Worm (Caenorhabditis elegans) whole organism, L3 larva: Measurements from ENCODE around the gene egl-4.
A peak's percentile ranks its signal among the peaks of the same experiment; 100 is the strongest.

Experiments used
- R02D3.7 ChIP-seq: fragments of 150-350 bp; optimal IDR thresholded peaks from 2 replicates; lab custom pipeline; 2014; ENCODE audit warnings: missing biosample characterization, missing genetic modification characterization
- ZK546.5 ChIP-seq: sonication (generic microtip); optimal IDR thresholded peaks from 2 replicates; lab custom pipeline; 2017; ENCODE audit warnings: missing biosample characterization, missing genetic modification characterization
- aly-2 ChIP-seq: fragments of 150-350 bp; optimal IDR thresholded peaks from 2 replicates; lab custom pipeline; 2014; ENCODE audit warnings: missing biosample characterization, missing genetic modification characterization
- ama-1 ChIP-seq: fragments of 150-350 bp; optimal IDR thresholded peaks from 2 replicates; lab custom pipeline; 2018
- ceh-16 ChIP-seq: sonication (generic microtip); optimal IDR thresholded peaks from 2 replicates; lab custom pipeline; 2017; ENCODE audit warnings: missing biosample characterization, missing genetic modification characterization
- ceh-9 ChIP-seq: sonication (generic microtip); optimal IDR thresholded peaks from 2 replicates; lab custom pipeline; 2018; ENCODE audit warnings: missing biosample characterization, missing genetic modification characterization
- daf-12 ChIP-seq: fragments of 150-350 bp; optimal IDR thresholded peaks from 2 replicates; lab custom pipeline; 2014; ENCODE audit warnings: missing biosample characterization, missing genetic modification reagents, missing genetic modification characterization
- egl-27 ChIP-seq: sonication (generic microtip); optimal IDR thresholded peaks from 4 replicates; lab custom pipeline; 2017; ENCODE audit warnings: missing biosample characterization, missing genetic modification reagents, missing genetic modification characterization
- egl-5 ChIP-seq: fragments of 150-350 bp; optimal IDR thresholded peaks from 2 replicates; lab custom pipeline; 2017; ENCODE audit warnings: missing biosample characterization, missing genetic modification reagents, missing genetic modification characterization, inconsistent platforms
- elt-1 ChIP-seq: fragments of 150-350 bp; optimal IDR thresholded peaks from 2 replicates; lab custom pipeline; 2014; ENCODE audit warnings: missing biosample characterization, missing genetic modification characterization
- elt-2 ChIP-seq: sonication (generic microtip); optimal IDR thresholded peaks from 2 replicates; lab custom pipeline; 2016; ENCODE audit warnings: missing genetic modification reagents, mild to moderate bottlenecking, missing genetic modification characterization, missing compliant biosample characterization
- elt-3 ChIP-seq, 3 experiments: fragments of 150-350 bp in 1 of 3; sonication (generic microtip) in 2 of 3; optimal IDR thresholded peaks; 2 replicates in 2 of 3; 4 replicates in 1 of 3; lab custom pipeline; 2014 to 2017; ENCODE audit warnings: missing biosample characterization in 3 of 3, missing genetic modification characterization in 3 of 3
- eor-1 ChIP-seq, 2 experiments: fragments of 150-350 bp; optimal IDR thresholded peaks; 2 replicates each; lab custom pipeline; 2014 to 2018; ENCODE audit warnings: missing biosample characterization in 2 of 2, missing genetic modification characterization in 2 of 2
- fkh-10 ChIP-seq: sonication (generic microtip); optimal IDR thresholded peaks from 2 replicates; lab custom pipeline; 2017; ENCODE audit warnings: missing biosample characterization, missing genetic modification reagents, missing genetic modification characterization
- fkh-2 ChIP-seq: fragments of 150-350 bp; optimal IDR thresholded peaks from 2 replicates; lab custom pipeline; 2014; ENCODE audit warnings: missing biosample characterization, missing genetic modification reagents, missing genetic modification characterization
- fos-1 ChIP-seq: fragments of 150-350 bp; optimal IDR thresholded peaks from 2 replicates; lab custom pipeline; 2014; ENCODE audit warnings: missing biosample characterization, missing genetic modification characterization
- jun-1 ChIP-seq: fragments of 150-350 bp; optimal IDR thresholded peaks from 2 replicates; lab custom pipeline; 2014; ENCODE audit warnings: missing biosample characterization, missing genetic modification reagents, missing genetic modification characterization
- lin-15B ChIP-seq: fragments of 150-350 bp; optimal IDR thresholded peaks from 2 replicates; lab custom pipeline; 2014; ENCODE audit warnings: missing biosample characterization, missing genetic modification characterization
- lin-39 ChIP-seq: fragments of 150-350 bp; optimal IDR thresholded peaks from 2 replicates; lab custom pipeline; 2018; ENCODE audit warnings: missing biosample characterization, missing genetic modification reagents, missing genetic modification characterization
- lsy-12 ChIP-seq: sonication (generic microtip); optimal IDR thresholded peaks from 2 replicates; lab custom pipeline; 2016; ENCODE audit warnings: mild to moderate bottlenecking, missing genetic modification characterization, missing compliant biosample characterization
- mdl-1 ChIP-seq: fragments of 150-350 bp; optimal IDR thresholded peaks from 2 replicates; lab custom pipeline; 2014; ENCODE audit warnings: missing biosample characterization, missing genetic modification characterization
- mml-1 ChIP-seq: fragments of 150-350 bp; sonication (generic microtip); optimal IDR thresholded peaks from 3 replicates; lab custom pipeline; 2014; ENCODE audit warnings: missing biosample characterization, missing genetic modification characterization
- nfya-1 ChIP-seq: sonication (generic microtip); optimal IDR thresholded peaks from 2 replicates; lab custom pipeline; 2017; ENCODE audit warnings: missing genetic modification characterization, mild to moderate bottlenecking, missing compliant biosample characterization, antibody characterized with exemption, moderate library complexity; ENCODE audit not compliant: insufficient read depth
- nhr-11 ChIP-seq: fragments of 150-350 bp; optimal IDR thresholded peaks from 2 replicates; lab custom pipeline; 2014; ENCODE audit warnings: missing biosample characterization, missing genetic modification characterization
- nhr-12 ChIP-seq: fragments of 150-350 bp; optimal IDR thresholded peaks from 2 replicates; lab custom pipeline; 2014; ENCODE audit warnings: missing biosample characterization, missing genetic modification characterization
- nhr-23 ChIP-seq: fragments of 150-350 bp; optimal IDR thresholded peaks from 2 replicates; lab custom pipeline; 2014; ENCODE audit warnings: missing biosample characterization, missing genetic modification reagents, missing genetic modification characterization
- nhr-237 ChIP-seq: fragments of 150-350 bp; optimal IDR thresholded peaks from 2 replicates; lab custom pipeline; 2014; ENCODE audit warnings: missing biosample characterization, missing genetic modification characterization
- nhr-25 ChIP-seq: sonication (generic microtip); optimal IDR thresholded peaks from 2 replicates; lab custom pipeline; 2017; ENCODE audit warnings: missing biosample characterization, missing genetic modification characterization
- nhr-28 ChIP-seq: fragments of 150-350 bp; optimal IDR thresholded peaks from 2 replicates; lab custom pipeline; 2014; ENCODE audit warnings: missing biosample characterization, missing genetic modification characterization
- nhr-43 ChIP-seq: sonication (generic microtip); optimal IDR thresholded peaks from 2 replicates; lab custom pipeline; 2016; ENCODE audit warnings: mild to moderate bottlenecking, missing genetic modification characterization, missing compliant biosample characterization; ENCODE audit not compliant: poor library complexity, severe bottlenecking
- nhr-67 ChIP-seq: fragments of 150-350 bp; optimal IDR thresholded peaks from 2 replicates; lab custom pipeline; 2014; ENCODE audit warnings: missing biosample characterization, missing genetic modification characterization
- nhr-77 ChIP-seq: fragments of 150-350 bp; optimal IDR thresholded peaks from 2 replicates; lab custom pipeline; 2014; ENCODE audit warnings: missing biosample characterization, missing genetic modification characterization
- pha-4 ChIP-seq: fragments of 150-350 bp; optimal IDR thresholded peaks from 2 replicates; lab custom pipeline; 2014; ENCODE audit warnings: missing biosample characterization, missing genetic modification reagents, missing genetic modification characterization
- pqm-1 ChIP-seq: fragments of 150-350 bp; optimal IDR thresholded peaks from 2 replicates; lab custom pipeline; 2017; ENCODE audit warnings: missing biosample characterization, missing genetic modification characterization, inconsistent platforms
- sea-2 ChIP-seq: fragments of 150-350 bp; sonication (generic microtip); optimal IDR thresholded peaks from 4 replicates; lab custom pipeline; 2014; ENCODE audit warnings: missing biosample characterization, missing genetic modification reagents, missing genetic modification characterization
- skn-1 ChIP-seq: fragments of 150-350 bp; optimal IDR thresholded peaks from 2 replicates; lab custom pipeline; 2014; ENCODE audit warnings: missing biosample characterization, missing genetic modification characterization
- snpc-4 ChIP-seq: fragments of 150-350 bp; optimal IDR thresholded peaks from 2 replicates; lab custom pipeline; 2014; ENCODE audit warnings: missing biosample characterization, missing genetic modification characterization
- tbx-2 ChIP-seq: sonication (generic microtip); optimal IDR thresholded peaks from 2 replicates; lab custom pipeline; 2016; ENCODE audit warnings: mild to moderate bottlenecking, missing genetic modification characterization, missing compliant biosample characterization
- unc-39 ChIP-seq: sonication (generic microtip); optimal IDR thresholded peaks from 4 replicates; lab custom pipeline; 2017; ENCODE audit warnings: missing biosample characterization, missing genetic modification characterization
- unc-62 ChIP-seq: fragments of 150-350 bp; sonication (generic microtip); optimal IDR thresholded peaks from 4 replicates; lab custom pipeline; 2014; ENCODE audit warnings: missing biosample characterization, missing genetic modification reagents, missing genetic modification characterization
- zag-1 ChIP-seq: fragments of 150-350 bp; optimal IDR thresholded peaks from 2 replicates; lab custom pipeline; 2014; ENCODE audit warnings: missing biosample characterization, missing genetic modification characterization
- ztf-11 ChIP-seq: fragments of 150-350 bp; optimal IDR thresholded peaks from 2 replicates; lab custom pipeline; 2014; ENCODE audit warnings: missing biosample characterization, missing genetic modification characterization
- ztf-4 ChIP-seq: fragments of 150-350 bp; optimal IDR thresholded peaks from 2 replicates; lab custom pipeline; 2014; ENCODE audit warnings: missing biosample characterization, missing genetic modification characterization

Gene egl-4

DNA sequence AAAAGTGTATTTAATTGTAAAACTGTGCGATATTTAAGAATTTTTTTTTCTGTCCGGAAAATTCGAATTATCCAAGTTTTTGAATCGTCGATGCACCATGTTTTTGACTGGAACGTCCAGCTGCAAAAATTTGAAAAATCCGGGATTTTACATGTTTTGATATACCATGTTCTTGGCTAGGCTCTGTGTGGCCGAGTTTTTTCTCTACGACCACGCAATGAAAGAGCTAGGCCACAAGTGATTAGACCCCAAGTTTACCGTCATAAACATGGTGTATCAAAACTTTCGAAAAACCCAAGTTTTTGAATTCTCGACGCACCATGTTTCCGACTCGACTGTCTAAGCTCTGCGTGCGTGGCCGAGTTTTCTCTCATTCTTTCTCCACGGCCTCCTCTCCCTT is 3.2 kb upstream of the egl-4 start:
- TF ChIP-seq egl-5 (no peak), nhr-11 (tag; lab: Kevin White, UChicago) (no peak), zag-1 (no peak)
- TF ChIP-seq, all 47 proteins: peak for 0

DNA sequence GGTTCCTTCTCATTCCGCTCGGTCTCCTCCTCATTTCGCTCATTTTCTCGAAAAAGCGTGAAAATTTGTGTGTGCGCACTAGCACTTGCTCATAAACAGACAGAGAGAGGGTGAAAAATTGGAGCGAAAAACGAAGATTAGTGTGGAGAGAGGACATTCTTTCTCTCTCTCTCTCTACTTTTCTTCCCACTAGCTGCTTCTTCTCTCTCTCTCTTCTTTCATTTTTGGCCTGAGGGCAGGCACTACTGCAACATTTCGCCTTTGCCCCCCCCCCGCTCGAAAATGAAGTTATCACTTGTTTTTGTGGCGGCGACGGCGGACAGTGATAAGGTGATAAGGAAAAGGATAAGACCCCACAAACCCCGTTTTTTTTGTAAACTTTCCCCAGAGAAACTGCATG is 2.8 kb upstream of the egl-4 start:
- peak; percentile 32 for TF ChIP-seq pha-4 (tag; lab: Kevin White, UChicago)
- TF ChIP-seq elt-3 (tag; optimal IDR thresholded peaks at IDR 0.05; lab: Kevin White, UChicago) = no peak
- peak; percentile 54 for TF ChIP-seq nfya-1
- peak; percentile 14 for TF ChIP-seq lin-15B (tag; lab: Kevin White, UChicago)
- TF ChIP-seq nhr-12 (tag; lab: Kevin White, UChicago) = no peak
- TF ChIP-seq elt-2 (tag; lab: Kevin White, UChicago) = peak; percentile 94
- TF ChIP-seq pqm-1 = peak; percentile 69
- peak; percentile 35 for TF ChIP-seq lin-39 (tag; lab: Kevin White, UChicago)
- TF ChIP-seq, all 47 proteins: peak for 6

DNA sequence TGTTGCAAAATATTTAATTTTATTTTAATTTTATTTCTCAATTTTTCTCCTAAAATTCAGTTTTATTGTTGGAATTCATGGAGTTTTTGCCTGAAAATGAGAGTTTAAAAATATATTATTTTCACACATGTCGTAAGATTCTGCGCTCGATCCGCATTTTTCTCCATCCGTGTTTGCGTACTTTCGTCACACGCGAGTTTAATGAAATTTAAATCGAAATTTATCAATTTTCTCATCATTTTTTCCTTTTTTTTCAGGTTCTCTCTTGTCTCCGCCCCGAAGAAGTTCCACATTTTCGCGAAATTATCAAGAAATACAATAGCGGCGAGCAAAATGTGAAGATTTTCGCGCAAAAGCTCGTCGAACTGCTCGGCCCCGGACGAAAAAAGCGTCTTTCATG is 1.4 kb upstream of the egl-4 start:
- TF ChIP-seq nhr-11 (tag; lab: Kevin White, UChicago) = no peak
- no peak for TF ChIP-seq elt-1 (tag; lab: Kevin White, UChicago)
- no peak for TF ChIP-seq nhr-12 (tag; lab: Kevin White, UChicago)
- no peak for TF ChIP-seq nhr-23 (tag; lab: Kevin White, UChicago)
- no peak for TF ChIP-seq jun-1
- no peak for TF ChIP-seq unc-62
- no peak for TF ChIP-seq elt-2 (tag; lab: Kevin White, UChicago)
- TF ChIP-seq nhr-28 = no peak
- TF ChIP-seq, all 47 proteins: peak for 0

DNA sequence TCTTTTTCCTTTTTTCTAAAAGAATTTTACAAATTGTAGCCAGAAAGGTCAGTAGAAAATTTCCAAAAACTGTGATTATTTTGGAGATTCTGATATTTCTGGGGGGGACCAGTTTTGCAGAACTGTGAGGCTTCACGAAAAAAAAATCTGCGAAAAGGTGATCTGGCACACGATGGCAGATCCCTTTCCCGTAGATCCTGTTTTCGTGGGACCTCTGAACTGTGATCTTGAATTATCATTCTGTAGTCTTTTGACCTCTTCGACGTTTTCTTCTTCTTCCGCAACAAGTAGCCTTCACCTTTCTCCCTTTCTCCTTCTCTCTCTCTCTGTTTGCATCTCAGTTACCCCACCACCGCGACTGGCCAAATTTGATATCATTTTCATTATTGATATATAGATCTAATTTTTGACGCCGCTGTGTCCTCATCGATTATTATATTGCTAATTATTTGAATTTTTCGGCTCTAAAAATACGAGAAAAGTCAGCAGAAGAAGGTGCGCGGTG is 6.1 kb downstream of the egl-4 start:
- TF ChIP-seq nhr-23 (tag; lab: Kevin White, UChicago) = peak; percentile 34
- TF ChIP-seq ceh-9 = no peak
- TF ChIP-seq nhr-43 (tag; lab: Kevin White, UChicago) = peak; percentile 12
- no peak for TF ChIP-seq ama-1 (lab: Kevin White, UChicago)
- no peak for TF ChIP-seq elt-3 (tag; optimal IDR thresholded peaks at IDR 0.05; lab: Kevin White, UChicago)
- TF ChIP-seq tbx-2 (tag; lab: Kevin White, UChicago) = no peak
- no peak for TF ChIP-seq fkh-10 (GFP tag; lab: Kevin White, UChicago)
- no peak for TF ChIP-seq ceh-16 (tag; lab: Kevin White, UChicago)
- TF ChIP-seq mml-1 (tag; lab: Kevin White, UChicago) = no peak

DNA sequence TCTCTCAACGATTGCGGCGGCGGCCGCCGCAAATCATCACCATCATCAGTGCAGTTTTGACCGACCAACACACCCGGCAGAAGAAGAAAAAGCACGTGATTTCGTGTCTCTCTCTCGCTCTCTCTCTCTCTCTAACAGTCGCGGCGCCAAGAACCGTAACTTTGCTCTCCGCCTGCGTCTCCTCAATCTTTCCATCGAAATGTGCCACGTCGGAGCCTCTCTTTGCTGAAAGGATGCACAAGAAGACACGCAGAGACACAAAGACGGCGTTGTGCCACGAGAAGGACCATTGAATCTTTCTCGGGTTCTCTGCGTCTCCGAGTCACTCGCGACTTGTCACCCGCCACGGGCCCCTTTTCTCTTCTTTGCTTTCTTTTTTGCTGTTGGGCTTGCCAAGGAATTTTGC is 10.0 kb downstream of the egl-4 start:
- TF ChIP-seq aly-2 (tag; lab: Kevin White, UChicago) (no peak), nhr-67 (tag; lab: Kevin White, UChicago) (no peak), fkh-2 (tag; lab: Kevin White, UChicago) (no peak), unc-39 (tag; lab: Kevin White, UChicago) (no peak), ama-1 (lab: Kevin White, UChicago) (no peak), zag-1 (no peak), snpc-4 (no peak), elt-2 (tag; lab: Kevin White, UChicago) (peak; percentile 83), egl-5 (no peak), mml-1 (tag; lab: Kevin White, UChicago) (no peak), lin-39 (tag; lab: Kevin White, UChicago) (peak; percentile 80), nhr-12 (tag; lab: Kevin White, UChicago) (no peak), sea-2 (GFP tag; lab: Kevin White, UChicago) (no peak), lsy-12 (tag; lab: Kevin White, UChicago) (no peak), lin-15B (tag; lab: Kevin White, UChicago) (peak; percentile 23), tbx-2 (tag; lab: Kevin White, UChicago) (peak; percentile 27), elt-3 (tag; optimal IDR thresholded peaks at IDR 0.05; lab: Kevin White, UChicago) (no peak), nfya-1 (peak; percentile 88), pha-4 (tag; lab: Kevin White, UChicago) (peak; percentile 78), ztf-11 (no peak), nhr-237 (tag; lab: Kevin White, UChicago) (no peak), nhr-77 (tag; lab: Kevin White, UChicago) (no peak), ceh-16 (tag; lab: Kevin White, UChicago) (no peak), ZK546.5 (tag; lab: Kevin White, UChicago) (no peak), nhr-25 (tag; lab: Kevin White, UChicago) (peak; percentile 46), skn-1 (tag; lab: Kevin White, UChicago) (no peak), egl-27 (tag; lab: Kevin White, UChicago) (no peak), daf-12 (no peak), ceh-9 (no peak), eor-1 (tag; optimal IDR thresholded peaks at IDR 0.05; lab: Kevin White, UChicago) (no peak), fkh-10 (GFP tag; lab: Kevin White, UChicago) (no peak), nhr-11 (tag; lab: Kevin White, UChicago) (peak; percentile 66), fos-1 (tag; lab: Kevin White, UChicago) (no peak), nhr-23 (tag; lab: Kevin White, UChicago) (peak; percentile 49), ztf-4 (tag; lab: Kevin White, UChicago) (no peak), mdl-1 (peak; percentile 66), R02D3.7 (tag; lab: Kevin White, UChicago) (peak; percentile 29)
